Fruit fly (Drosophila melanogaster): ENCODE data around the gene Cyp4d14.

Cyp4d14 gene

DNA sequence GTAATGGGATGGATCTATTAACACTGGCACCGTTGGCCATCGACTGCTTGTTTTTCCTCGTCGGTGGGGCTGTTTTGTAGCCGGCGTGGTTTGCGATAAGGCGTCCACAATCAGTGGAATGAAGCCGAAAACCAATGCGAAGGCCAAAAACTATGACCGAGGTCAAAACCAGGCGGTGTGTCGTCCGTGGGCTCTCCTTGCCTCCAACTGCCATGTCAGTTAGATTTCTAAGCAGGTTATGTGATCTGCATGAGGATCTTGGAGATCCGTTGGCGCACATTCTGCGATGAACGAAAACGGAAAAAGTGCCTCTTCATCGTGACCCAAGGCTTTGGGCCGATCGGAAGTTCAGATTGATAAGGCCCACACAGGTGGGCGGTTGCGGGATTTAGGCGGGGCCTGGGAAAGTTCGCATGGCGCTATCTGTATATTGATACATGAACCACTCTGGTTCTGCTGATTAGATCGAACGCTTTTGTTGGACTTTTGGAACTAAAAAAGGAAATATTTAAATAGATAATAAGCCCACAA, at the start of gene Cyp4d14:
TSS of gene Cyp4d14 (minus strand) at position 51 of the 531 bp plus-strand sequence.
- TF ChIP-seq ttk (optimal IDR thresholded peaks at IDR 0.05) (no peak), Myc (optimal IDR thresholded peaks at IDR 0.05) (no peak), h (optimal IDR thresholded peaks at IDR 0.05) (no peak), Sin3A (optimal IDR thresholded peaks at IDR 0.05) (no peak)

DNA sequence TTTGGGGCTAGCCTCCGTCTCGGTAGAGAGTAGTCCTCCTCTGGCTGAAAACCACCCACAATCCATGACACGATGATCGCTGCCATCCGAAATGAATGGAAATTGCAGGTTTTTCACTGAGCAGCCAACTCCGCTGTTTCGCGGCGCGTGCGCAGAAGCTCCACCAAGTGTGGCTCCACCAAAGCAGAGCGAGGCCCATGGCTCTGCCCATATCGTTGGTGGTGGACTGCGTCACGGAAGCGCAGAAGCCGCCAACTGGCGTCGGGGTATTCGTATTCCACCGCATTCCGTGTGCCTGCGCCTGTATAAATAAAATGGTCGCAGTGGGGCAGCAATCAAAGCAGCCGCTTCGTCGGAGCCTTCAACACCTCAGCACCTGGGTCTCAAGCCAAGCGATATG, 48.3 kb upstream of the Cyp4d14 start, which contains the start of gene CG14052:
TSS of gene CG14052 (plus strand) at position 301 of the 400 bp plus-strand sequence.
- TF ChIP-seq Myc (optimal IDR thresholded peaks at IDR 0.05) (no peak), ttk (optimal IDR thresholded peaks at IDR 0.05) (no peak)

dm6 chrX:2222181-2222790, 47.2 kb upstream of the Cyp4d14 start, which contains the start of gene Vinc:
Gene Vinc (minus strand): TSS chrX:2222567.
- no peak for TF ChIP-seq insv (optimal IDR thresholded peaks at IDR 0.05)
- no peak for TF ChIP-seq psq (optimal IDR thresholded peaks at IDR 0.05)
- TF ChIP-seq Sin3A (optimal IDR thresholded peaks at IDR 0.05), result no peak
- no peak for TF ChIP-seq ttk (optimal IDR thresholded peaks at IDR 0.05)
- TF ChIP-seq h (optimal IDR thresholded peaks at IDR 0.05), result no peak
- no peak for TF ChIP-seq Myc (optimal IDR thresholded peaks at IDR 0.05)

- no peak for TF ChIP-seq psq (optimal IDR thresholded peaks at IDR 0.05)
- TF ChIP-seq ttk (optimal IDR thresholded peaks at IDR 0.05), result no peak
Observed at dm6 chrX:2221598-2221997, 46.5 kb upstream of the Cyp4d14 start.

DNA sequence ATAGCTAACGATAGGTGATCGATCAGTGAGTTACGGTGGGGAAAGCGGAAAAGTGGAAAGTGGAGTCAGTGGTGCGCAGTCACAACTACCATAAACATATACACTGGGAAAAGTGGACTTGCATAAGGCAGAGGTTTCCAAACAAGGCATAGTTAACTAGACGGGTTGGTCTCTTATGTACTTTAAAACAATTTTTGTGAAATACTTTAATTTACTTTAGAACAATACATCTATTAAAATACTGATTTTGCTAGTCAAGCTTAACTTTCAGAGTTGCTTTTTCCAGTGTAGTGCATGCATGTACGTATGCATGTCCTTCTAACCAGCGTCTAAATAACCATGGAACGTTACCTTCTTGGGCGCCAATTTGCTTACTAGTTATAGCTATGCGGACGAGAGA, 44.8 kb upstream of the Cyp4d14 start:
- TF ChIP-seq Myc (optimal IDR thresholded peaks at IDR 0.05) (no peak), psq (optimal IDR thresholded peaks at IDR 0.05) (no peak), Sin3A (optimal IDR thresholded peaks at IDR 0.05) (no peak)

DNA sequence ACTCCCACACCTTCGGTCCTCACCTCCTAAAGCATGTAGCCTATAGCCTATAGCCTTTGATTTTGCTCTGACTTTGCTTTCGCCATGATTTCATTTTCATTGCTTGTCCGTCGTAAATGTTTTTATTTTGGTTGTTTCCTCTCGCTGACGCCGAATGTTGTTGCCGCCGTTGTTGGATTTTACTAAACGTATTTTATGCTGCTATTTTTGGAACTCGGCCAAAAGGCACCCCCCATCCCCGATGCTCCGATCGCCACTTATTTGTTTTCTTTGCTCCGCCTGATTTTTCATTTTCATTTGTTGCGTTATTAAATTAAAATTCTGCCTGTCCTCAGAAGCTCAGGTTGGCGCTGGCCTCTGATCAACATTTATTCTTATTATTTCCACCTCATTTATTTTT, 44.1 kb upstream of the Cyp4d14 start:
- TF ChIP-seq h (optimal IDR thresholded peaks at IDR 0.05), result no peak
- no peak for TF ChIP-seq insv (optimal IDR thresholded peaks at IDR 0.05)
- TF ChIP-seq psq (optimal IDR thresholded peaks at IDR 0.05), result no peak
- no peak for TF ChIP-seq Myc (optimal IDR thresholded peaks at IDR 0.05)
- TF ChIP-seq ttk (optimal IDR thresholded peaks at IDR 0.05), result no peak
- no peak for TF ChIP-seq Sin3A (optimal IDR thresholded peaks at IDR 0.05)

DNA sequence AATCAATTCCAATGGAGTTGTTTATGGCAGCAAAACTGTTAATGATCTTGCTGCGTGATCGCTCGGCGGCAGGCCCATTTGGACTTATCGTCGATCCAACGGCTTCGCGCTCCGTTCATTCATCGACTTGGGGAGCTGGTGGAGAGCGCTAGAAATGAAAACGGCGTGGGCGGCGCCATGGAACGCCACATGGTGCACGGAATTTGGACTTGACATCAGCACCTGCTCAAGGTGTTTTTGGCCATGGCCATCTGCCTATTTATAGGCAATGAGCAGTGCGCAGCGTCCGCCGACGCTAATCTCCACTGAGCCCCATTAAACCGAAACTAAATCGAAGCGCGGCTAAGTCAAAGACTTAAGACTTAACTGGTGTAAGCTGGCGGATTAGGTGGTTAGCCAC, 43.3 kb upstream of the Cyp4d14 start:
- TF ChIP-seq insv (optimal IDR thresholded peaks at IDR 0.05), result no peak
- TF ChIP-seq Myc (optimal IDR thresholded peaks at IDR 0.05), result no peak
- no peak for TF ChIP-seq ttk (optimal IDR thresholded peaks at IDR 0.05)
- no peak for TF ChIP-seq psq (optimal IDR thresholded peaks at IDR 0.05)
- TF ChIP-seq Sin3A (optimal IDR thresholded peaks at IDR 0.05), result no peak
- TF ChIP-seq h (optimal IDR thresholded peaks at IDR 0.05), result no peak

DNA sequence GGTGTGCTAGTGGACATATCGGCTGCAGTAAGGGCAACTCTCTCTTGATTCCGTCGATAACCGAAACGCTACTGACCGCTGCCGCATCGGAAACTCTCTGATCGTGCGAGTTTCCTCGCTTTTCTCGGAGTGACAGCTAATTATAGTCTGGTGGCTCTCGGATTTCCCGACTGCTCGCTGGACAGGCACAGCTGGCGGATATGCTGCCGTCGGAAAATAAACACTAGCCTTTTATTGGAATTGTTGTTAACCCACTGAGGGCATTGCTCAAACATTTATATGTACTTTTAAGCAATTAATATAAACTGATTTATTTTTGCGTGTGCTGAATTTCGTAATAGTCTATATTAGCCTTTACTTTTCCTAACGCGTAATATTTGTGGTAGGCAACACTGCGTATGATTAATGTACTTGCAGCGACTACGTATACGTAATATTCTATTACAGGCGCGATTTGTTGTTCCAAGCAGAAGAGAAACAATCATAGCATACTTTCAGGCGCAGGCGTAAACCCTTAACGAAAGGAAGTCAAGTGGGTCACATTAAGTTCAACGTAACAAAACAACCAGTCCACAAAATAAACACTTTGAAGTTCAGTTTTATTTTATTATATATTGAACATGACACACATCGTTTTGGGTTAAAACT, 38.8 kb upstream of the Cyp4d14 start, which contains the start of gene SmydA-8:
TSS of gene SmydA-8 (minus strand) at position 51 of the 648 bp plus-strand sequence.
- no peak for TF ChIP-seq Myc (optimal IDR thresholded peaks at IDR 0.05)
- no peak for TF ChIP-seq h (optimal IDR thresholded peaks at IDR 0.05)
- no peak for TF ChIP-seq ttk (optimal IDR thresholded peaks at IDR 0.05)
- no peak for TF ChIP-seq insv (optimal IDR thresholded peaks at IDR 0.05)

- TF ChIP-seq h (optimal IDR thresholded peaks at IDR 0.05) (no peak), psq (optimal IDR thresholded peaks at IDR 0.05) (no peak), insv (optimal IDR thresholded peaks at IDR 0.05) (no peak), Myc (optimal IDR thresholded peaks at IDR 0.05) (no peak), Sin3A (optimal IDR thresholded peaks at IDR 0.05) (no peak), ttk (optimal IDR thresholded peaks at IDR 0.05) (no peak)
Observed at dm6 chrX:2212327-2212820, 37.3 kb upstream of the Cyp4d14 start.

DNA sequence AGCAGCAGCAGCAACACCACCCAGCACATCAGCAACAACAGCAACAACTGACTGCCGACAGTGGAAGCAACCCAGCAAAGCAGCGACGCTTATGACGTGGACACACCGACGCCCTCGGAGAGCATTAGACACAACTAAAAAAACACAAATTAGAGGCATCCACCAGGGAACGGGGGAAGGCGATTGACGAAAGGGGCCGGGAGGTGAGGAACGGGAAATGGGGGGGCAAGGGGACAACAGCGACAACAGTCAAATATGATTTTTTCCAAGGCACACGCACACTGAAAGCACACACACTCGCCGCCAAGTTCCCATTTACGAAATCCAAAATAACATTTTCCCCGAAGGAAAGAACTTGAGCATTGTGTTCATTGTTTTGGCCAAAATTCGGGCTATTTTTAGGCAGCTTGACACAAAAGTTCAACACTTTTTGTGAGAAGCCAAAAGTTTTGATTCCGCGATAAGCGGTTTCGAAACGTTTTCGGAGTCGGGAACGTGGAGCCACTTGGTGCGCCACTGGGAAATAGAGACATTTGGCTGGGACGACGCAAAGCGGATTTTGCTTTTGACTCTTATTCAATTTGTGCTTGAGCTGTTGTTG, 33.6 kb upstream of the Cyp4d14 start:
- TF ChIP-seq h (optimal IDR thresholded peaks at IDR 0.05), result no peak
- TF ChIP-seq insv (optimal IDR thresholded peaks at IDR 0.05), result no peak
- TF ChIP-seq Myc (optimal IDR thresholded peaks at IDR 0.05), result no peak
- TF ChIP-seq Sin3A (optimal IDR thresholded peaks at IDR 0.05), result no peak
- no peak for TF ChIP-seq ttk (optimal IDR thresholded peaks at IDR 0.05)
- no peak for TF ChIP-seq psq (optimal IDR thresholded peaks at IDR 0.05)

DNA sequence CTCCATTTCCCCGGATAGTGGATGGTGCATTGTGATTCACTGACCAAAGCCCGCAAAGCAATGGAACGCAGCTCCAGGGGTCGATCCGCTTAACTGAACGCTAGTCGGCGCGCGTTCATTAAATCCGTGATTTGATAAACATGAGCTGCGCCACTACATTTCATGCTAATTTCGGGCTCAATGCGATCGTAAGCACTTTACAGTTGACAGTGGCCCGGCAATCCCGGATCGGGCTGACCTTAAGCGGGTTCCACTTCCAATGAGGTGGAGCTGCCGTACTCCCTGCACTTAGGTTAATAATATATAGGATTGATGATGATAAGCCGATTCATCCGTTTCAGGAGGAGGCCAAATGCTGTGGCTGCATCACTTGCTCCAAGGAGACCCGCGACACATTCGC, 28.7 kb upstream of the Cyp4d14 start, which contains the start of gene FarO:
TSS of gene FarO (minus strand) at position 101 of the 400 bp plus-strand sequence.
- TF ChIP-seq insv (optimal IDR thresholded peaks at IDR 0.05) (no peak), psq (optimal IDR thresholded peaks at IDR 0.05) (no peak), h (optimal IDR thresholded peaks at IDR 0.05) (no peak), Myc (optimal IDR thresholded peaks at IDR 0.05) (no peak), ttk (optimal IDR thresholded peaks at IDR 0.05) (no peak), Sin3A (optimal IDR thresholded peaks at IDR 0.05) (no peak)

DNA sequence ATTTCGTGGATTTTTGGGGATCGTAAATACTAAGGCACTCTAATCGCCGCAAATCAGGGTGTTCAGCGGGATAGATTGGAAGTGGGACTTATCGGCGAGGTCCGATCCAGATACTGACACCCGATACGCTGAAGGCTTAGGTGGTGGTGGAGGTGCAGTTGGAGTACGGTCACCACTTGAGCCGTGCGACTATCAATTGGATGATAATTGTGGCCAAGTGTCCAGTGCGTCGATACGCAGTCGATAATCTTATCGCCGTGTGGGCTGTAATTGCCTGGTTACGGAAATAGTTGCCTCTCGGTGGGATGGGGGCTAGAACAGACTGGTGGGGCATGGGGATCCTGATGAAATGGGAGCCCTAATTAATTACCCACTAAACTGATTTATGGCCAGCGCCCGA, 24.2 kb upstream of the Cyp4d14 start:
- TF ChIP-seq h (optimal IDR thresholded peaks at IDR 0.05) (no peak), psq (optimal IDR thresholded peaks at IDR 0.05) (no peak), Myc (optimal IDR thresholded peaks at IDR 0.05) (no peak), ttk (optimal IDR thresholded peaks at IDR 0.05) (no peak), Sin3A (optimal IDR thresholded peaks at IDR 0.05) (no peak), insv (optimal IDR thresholded peaks at IDR 0.05) (no peak)

dm6 chrX:2198272-2198571, 23.1 kb upstream of the Cyp4d14 start:
- no peak for TF ChIP-seq psq (optimal IDR thresholded peaks at IDR 0.05)

Data from Kc167 (cell line).